Worm (Caenorhabditis elegans): ENCODE data around the gene ZC196.8.
"Not testable (repeated sequence)": the region's sequence is repeated elsewhere in the genome, so short reads cannot be mapped to it uniquely, and the experiment has no call there.

DNA sequence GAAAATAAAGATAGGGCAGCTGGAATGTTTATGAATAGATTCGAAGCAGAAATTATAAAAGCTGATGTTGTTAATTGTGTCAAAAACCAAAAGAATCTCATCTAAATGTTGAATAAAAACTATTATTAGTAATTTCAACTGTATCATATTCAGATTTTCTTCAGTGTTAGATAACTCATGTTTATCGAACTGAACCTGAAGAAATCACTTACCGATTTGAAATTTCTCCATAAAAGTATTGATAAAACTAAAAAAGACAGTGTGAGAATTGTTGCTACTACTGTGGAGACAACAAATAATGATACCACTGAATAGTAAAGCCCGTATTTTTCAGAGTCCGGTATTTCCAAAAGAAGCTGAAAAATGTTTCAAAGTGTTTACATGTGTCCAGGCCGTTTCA is at the start of gene ZC196.8:
- TF ChIP-seq nhr-25 (tag; optimal IDR thresholded peaks at IDR 0.05; ENCODE audit: borderline replicate concordance, insufficient read depth); egl-27 (tag; optimal IDR thresholded peaks at IDR 0.05); R02D3.7 (tag; optimal IDR thresholded peaks at IDR 0.05); ztf-7 (tag; optimal IDR thresholded peaks at IDR 0.05); dmd-6 (GFP tag; IDR thresholded peaks at IDR 0.05); ztf-11 (tag; optimal IDR thresholded peaks at IDR 0.05); nhr-10 (tag; optimal IDR thresholded peaks at IDR 0.05): not testable (repeated sequence)

Data from whole organism, L4 larva.